Fruit fly (Drosophila melanogaster) whole organism, wandering third instar larva: ENCODE data around the gene RpL10Ab.

Source experiments
- Abd-B ChIP-seq: fragments of >200 bp; optimal IDR thresholded peaks from 2 replicates; lab custom pipeline; 2017; ENCODE audit warnings: missing biosample characterization, missing genetic modification characterization
- CG32264 ChIP-seq: fragments of 200-800 bp; sonication (Bioruptor generic); optimal IDR thresholded peaks from 2 replicates; lab custom pipeline; 2016; ENCODE audit warnings: missing biosample characterization, missing genetic modification characterization
- CrebA ChIP-seq: fragments of 200-800 bp; sonication (Bioruptor generic); optimal IDR thresholded peaks from 2 replicates; lab custom pipeline; 2016; ENCODE audit warnings: missing biosample characterization, mild to moderate bottlenecking, missing genetic modification characterization, borderline replicate concordance
- Dfd ChIP-seq: fragments of >200 bp; optimal IDR thresholded peaks from 2 replicates; lab custom pipeline; 2017; ENCODE audit warnings: missing biosample characterization, missing genetic modification characterization
- HLH106 ChIP-seq: fragments of 200-800 bp; optimal IDR thresholded peaks from 3 replicates; lab custom pipeline; 2019; ENCODE audit warnings: missing biosample characterization, mild to moderate bottlenecking, missing genetic modification characterization, moderate library complexity
- Hnf4 ChIP-seq: fragments of 200-800 bp; sonication (Bioruptor generic); optimal IDR thresholded peaks from 2 replicates; lab custom pipeline; 2016; ENCODE audit warnings: missing biosample characterization, mild to moderate bottlenecking, missing genetic modification characterization
- Hr78 ChIP-seq: fragments of >200 bp; optimal IDR thresholded peaks from 2 replicates; lab custom pipeline; 2017; ENCODE audit warnings: missing biosample characterization, missing genetic modification characterization
- Hr83 ChIP-seq: fragments of 200-300 bp; sonication (Bioruptor generic); optimal IDR thresholded peaks from 2 replicates; lab custom pipeline; 2016; ENCODE audit warnings: missing biosample characterization, mild to moderate bottlenecking, missing genetic modification characterization, moderate library complexity; ENCODE audit not compliant: poor library complexity, severe bottlenecking
- Jra ChIP-seq: sonication (Bioruptor generic); optimal IDR thresholded peaks from 2 replicates; lab custom pipeline; 2016; ENCODE audit warnings: missing biosample characterization, missing genetic modification characterization
- Myc ChIP-seq: fragments of >200 bp; optimal IDR thresholded peaks from 2 replicates; lab custom pipeline; 2017
- N ChIP-seq: fragments of >200 bp; optimal IDR thresholded peaks from 2 replicates; lab custom pipeline; 2018; ENCODE audit warnings: missing biosample characterization, missing external identifiers, missing genetic modification characterization
- OdsH ChIP-seq: fragments of 200-800 bp; sonication (Bioruptor generic); optimal IDR thresholded peaks from 2 replicates; lab custom pipeline; 2016; ENCODE audit warnings: missing biosample characterization, mild to moderate bottlenecking, missing genetic modification characterization
- Rel ChIP-seq, 2 experiments: fragments of 200-800 bp; sonication (Bioruptor generic) in 1 of 2; optimal IDR thresholded peaks; 2 replicates in 1 of 2; 3 replicates in 1 of 2; lab custom pipeline; 2016 to 2019; ENCODE audit warnings: mild to moderate bottlenecking in 2 of 2, missing biosample characterization in 2 of 2, missing genetic modification characterization in 2 of 2, moderate library complexity in 1 of 2
- Vsx2 ChIP-seq: fragments of 200-300, 225-300 bp; sonication (Bioruptor generic); optimal IDR thresholded peaks from 2 replicates; lab custom pipeline; 2018; ENCODE audit warnings: missing biosample characterization, missing genetic modification characterization; ENCODE audit not compliant: partially characterized antibody
- br ChIP-seq: fragments of 200-800 bp; sonication (Bioruptor generic); optimal IDR thresholded peaks from 2 replicates; lab custom pipeline; 2016; ENCODE audit warnings: missing biosample characterization, missing genetic modification characterization
- brk ChIP-seq: fragments of 200-800 bp; sonication (Bioruptor generic); optimal IDR thresholded peaks from 2 replicates; lab custom pipeline; 2016; ENCODE audit warnings: missing biosample characterization, mild to moderate bottlenecking, missing genetic modification characterization
- ey ChIP-seq: fragments of 200-800 bp; sonication (Bioruptor generic); optimal IDR thresholded peaks from 2 replicates; lab custom pipeline; 2016; ENCODE audit warnings: missing biosample characterization, missing genetic modification characterization
- foxo ChIP-seq, 2 experiments: fragments of 200-800 bp; sonication (Bioruptor generic); optimal IDR thresholded peaks; 2 replicates in 1 of 2; 3 replicates in 1 of 2; lab custom pipeline; 2016 to 2017; ENCODE audit warnings: missing biosample characterization in 2 of 2, missing genetic modification characterization in 2 of 2
- fru ChIP-seq: fragments of 200-800 bp; sonication (Bioruptor generic); optimal IDR thresholded peaks from 3 replicates; lab custom pipeline; 2016; ENCODE audit warnings: missing biosample characterization, mild to moderate bottlenecking, missing genetic modification characterization
- jim ChIP-seq: fragments of 175-275, 200-325 bp; sonication (Bioruptor generic); optimal IDR thresholded peaks from 2 replicates; lab custom pipeline; 2016; ENCODE audit warnings: missing biosample characterization, mild to moderate bottlenecking, missing genetic modification characterization
- lola ChIP-seq: fragments of >200 bp; optimal IDR thresholded peaks from 2 replicates; lab custom pipeline; 2017; ENCODE audit warnings: missing biosample characterization, missing genetic modification characterization
- psq ChIP-seq: fragments of 200-800 bp; sonication (Bioruptor generic); optimal IDR thresholded peaks from 3 replicates; lab custom pipeline; 2017; ENCODE audit warnings: missing biosample characterization, mild to moderate bottlenecking, missing genetic modification characterization, moderate library complexity
- rgr ChIP-seq: fragments of 200-800 bp; sonication (Bioruptor generic); optimal IDR thresholded peaks from 3 replicates; lab custom pipeline; 2016; ENCODE audit warnings: missing biosample characterization, mild to moderate bottlenecking, missing genetic modification characterization
- sage ChIP-seq: fragments of 200-800 bp; sonication (Bioruptor generic); optimal IDR thresholded peaks from 2 replicates; lab custom pipeline; 2016; ENCODE audit warnings: missing biosample characterization, mild to moderate bottlenecking, missing genetic modification characterization
- sv ChIP-seq: fragments of 200-800 bp; sonication (Bioruptor generic); optimal IDR thresholded peaks from 3 replicates; lab custom pipeline; 2016; ENCODE audit warnings: missing biosample characterization, missing genetic modification characterization
- tai ChIP-seq: sonication (Bioruptor generic); optimal IDR thresholded peaks from 2 replicates; lab custom pipeline; 2016; ENCODE audit warnings: missing biosample characterization, missing genetic modification characterization
- usp ChIP-seq: fragments of >200 bp; optimal IDR thresholded peaks from 2 replicates; lab custom pipeline; 2017; ENCODE audit warnings: missing biosample characterization, missing genetic modification characterization
- woc ChIP-seq: sonication (Bioruptor generic); optimal IDR thresholded peaks from 2 replicates; lab custom pipeline; 2016; ENCODE audit warnings: missing biosample characterization, mild to moderate bottlenecking, missing genetic modification characterization

Gene RpL10Ab

dm6 chr3L:11795440-11795983 is 27.1 kb upstream of the RpL10Ab start, which contains the start of gene Klp68D:
Gene Klp68D, plus strand, starts transcription at chr3L:11795614.
- TF ChIP-seq foxo (GFP tag; optimal IDR thresholded peaks at IDR 0.05; lab: Kevin White, UChicago) (no peak), CG32264 (GFP tag; lab: Kevin White, UChicago) (no peak), sv (GFP tag; lab: Kevin White, UChicago) (no peak), Dfd (GFP tag; lab: Kevin White, UChicago) (no peak), OdsH (GFP tag; lab: Kevin White, UChicago) (no peak), fru (no peak), Hr78 (GFP tag; lab: Kevin White, UChicago) (no peak)

- no peak for TF ChIP-seq jim (GFP tag; lab: Kevin White, UChicago)
- TF ChIP-seq lola (GFP tag; lab: Kevin White, UChicago), result no peak
- no peak for TF ChIP-seq Rel (GFP tag; optimal IDR thresholded peaks at IDR 0.05; lab: Kevin White, UChicago)
- TF ChIP-seq Rel (tag; optimal IDR thresholded peaks at IDR 0.05; lab: Kevin White, UChicago), result no peak
These were observed 21.9 kb upstream of the RpL10Ab start, which contains the start of gene Gcat for dm6 chr3L:11800761-11801160. Gene Gcat, minus strand, starts transcription at chr3L:11800861.

DNA sequence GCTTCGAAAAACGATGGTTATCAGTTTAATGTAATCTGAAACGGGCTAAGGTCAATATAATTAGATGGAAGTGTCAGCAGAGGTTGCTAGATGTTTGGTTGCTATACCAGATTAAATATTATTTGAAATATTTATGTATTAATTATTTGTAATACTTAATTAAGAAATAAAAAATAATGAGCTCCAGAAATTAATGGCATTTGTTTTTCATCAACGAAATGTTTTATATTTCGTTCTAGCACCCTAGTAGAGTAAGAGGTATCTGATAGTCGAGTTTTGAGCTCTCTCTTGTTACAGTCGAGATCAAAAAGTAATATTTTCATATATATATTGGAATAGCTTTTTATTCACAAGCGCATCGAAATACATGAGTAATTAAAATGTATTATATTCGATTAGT is 21.0 kb upstream of the RpL10Ab start:
- TF ChIP-seq woc (GFP tag; lab: Kevin White, UChicago), result no peak
- no peak for TF ChIP-seq Hr83 (GFP tag; lab: Kevin White, UChicago)
- no peak for TF ChIP-seq HLH106 (tag; lab: Kevin White, UChicago)
- no peak for TF ChIP-seq br
- no peak for TF ChIP-seq N (GFP tag; lab: Kevin White, UChicago)
- TF ChIP-seq ey (GFP tag; lab: Kevin White, UChicago), result no peak
- TF ChIP-seq fru, result no peak
- TF ChIP-seq psq, result no peak
- TF ChIP-seq tai (GFP tag; lab: Kevin White, UChicago), result no peak
- TF ChIP-seq CrebA (GFP tag; lab: Kevin White, UChicago), result no peak
- TF ChIP-seq Dfd (GFP tag; lab: Kevin White, UChicago), result no peak
- TF ChIP-seq Abd-B (GFP tag; lab: Kevin White, UChicago), result no peak
- no peak for TF ChIP-seq usp (GFP tag; lab: Kevin White, UChicago)
- TF ChIP-seq Hnf4 (GFP tag; lab: Kevin White, UChicago), result no peak
- TF ChIP-seq CG32264 (GFP tag; lab: Kevin White, UChicago), result no peak
- TF ChIP-seq brk, result no peak
- no peak for TF ChIP-seq foxo (GFP tag; optimal IDR thresholded peaks at IDR 0.05; lab: Kevin White, UChicago)
- no peak for TF ChIP-seq Rel (GFP tag; optimal IDR thresholded peaks at IDR 0.05; lab: Kevin White, UChicago)
- no peak for TF ChIP-seq Rel (tag; optimal IDR thresholded peaks at IDR 0.05; lab: Kevin White, UChicago)
- TF ChIP-seq OdsH (GFP tag; lab: Kevin White, UChicago), result no peak

DNA sequence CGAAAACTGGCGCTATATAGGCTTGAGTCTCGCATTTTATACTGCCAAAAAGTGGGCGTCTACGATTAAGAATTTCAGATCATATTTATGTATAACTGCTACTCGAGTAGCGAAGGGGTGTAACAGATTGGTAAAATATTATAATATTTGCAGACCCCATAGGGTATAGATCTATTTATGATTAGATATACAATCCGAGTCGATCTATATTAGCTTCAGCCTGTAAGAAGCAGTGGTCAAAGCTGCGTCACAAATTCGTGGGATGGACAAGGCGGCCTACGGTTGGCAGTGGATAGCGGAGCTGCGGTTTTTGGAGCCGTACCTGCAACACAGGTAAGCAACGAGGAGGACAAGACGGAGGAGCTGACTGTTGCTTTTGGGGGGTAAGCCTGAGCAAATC is 8.0 kb upstream of the RpL10Ab start, which contains the start of gene Cubn2:
Cubn2 (minus strand) TSS at position 101 of the 400 bp plus-strand sequence.
- TF ChIP-seq lola (GFP tag; lab: Kevin White, UChicago), result no peak
- TF ChIP-seq ey (GFP tag; lab: Kevin White, UChicago), result no peak
- no peak for TF ChIP-seq rgr (GFP tag; lab: Kevin White, UChicago)
- TF ChIP-seq psq, result no peak
- TF ChIP-seq sage, result no peak
- no peak for TF ChIP-seq Dfd (GFP tag; lab: Kevin White, UChicago)
- TF ChIP-seq Abd-B (GFP tag; lab: Kevin White, UChicago), result no peak
- TF ChIP-seq Rel (GFP tag; optimal IDR thresholded peaks at IDR 0.05; lab: Kevin White, UChicago), result no peak
- no peak for TF ChIP-seq Rel (tag; optimal IDR thresholded peaks at IDR 0.05; lab: Kevin White, UChicago)
- TF ChIP-seq Jra (GFP tag; lab: Kevin White, UChicago), result no peak
- no peak for TF ChIP-seq sv (GFP tag; lab: Kevin White, UChicago)

DNA sequence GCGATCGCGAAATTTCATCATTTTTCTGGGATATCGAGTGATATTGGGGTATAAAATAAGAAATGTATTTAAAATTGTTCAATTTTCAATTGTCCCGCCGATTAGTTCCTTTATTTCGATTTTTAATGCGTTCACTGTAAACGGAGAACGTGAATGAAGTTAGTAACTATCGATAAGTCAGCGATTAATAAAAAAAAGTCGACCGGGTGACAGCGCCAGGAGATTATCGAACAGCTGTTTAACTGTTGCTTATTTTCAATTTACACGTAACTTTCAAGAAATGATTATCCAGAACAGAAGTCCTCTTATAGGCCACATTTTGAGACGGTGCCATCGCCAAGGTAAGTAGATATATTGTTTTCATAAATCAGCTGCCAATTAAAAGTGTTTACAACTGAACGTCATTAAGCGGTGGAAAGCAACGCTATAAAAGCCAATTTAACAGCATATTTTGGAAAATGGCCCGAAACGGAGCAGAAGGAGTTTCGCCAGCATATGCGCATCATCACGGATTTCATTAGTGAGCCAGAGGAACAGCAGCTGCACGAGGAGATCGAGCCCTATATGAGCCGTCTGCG is 7.3 kb upstream of the RpL10Ab start, which contains the start of gene CG14130:
CG14130 (plus strand) TSS at position 225 of the 578 bp plus-strand sequence.
- no peak for TF ChIP-seq CG32264 (GFP tag; lab: Kevin White, UChicago)
- peak; percentile 13 for TF ChIP-seq Vsx2
- no peak for TF ChIP-seq Myc
- TF ChIP-seq OdsH (GFP tag; lab: Kevin White, UChicago), result no peak
